Worm (Caenorhabditis elegans): ENCODE measurements around the gene Y17G9B.2.

- TF ChIP-seq unc-39 (tag; optimal IDR thresholded peaks at IDR 0.05) = no peak
- TF ChIP-seq R02D3.7 (tag; optimal IDR thresholded peaks at IDR 0.05) = no peak
- no peak for TF ChIP-seq unc-62 (GFP tag; optimal IDR thresholded peaks at IDR 0.05 in 1 of 2)
- TF ChIP-seq unc-62 (tag; optimal IDR thresholded peaks at IDR 0.05) = no peak
- TF ChIP-seq nhr-237 (tag; optimal IDR thresholded peaks at IDR 0.05) = no peak
- no peak for TF ChIP-seq Y5F2A.4 (GFP tag; optimal IDR thresholded peaks at IDR 0.05)
- no peak for TF ChIP-seq T26A8.4 (GFP tag; IDR thresholded peaks at IDR 0.05)
- no peak for TF ChIP-seq ces-1 (GFP tag; optimal IDR thresholded peaks at IDR 0.05)
- TF ChIP-seq snpc-4 (tag; optimal IDR thresholded peaks at IDR 0.05) = no peak
- TF ChIP-seq zfp-3 (GFP tag; conservative IDR thresholded peaks at IDR 0.05) = no peak
- TF ChIP-seq spr-1 (tag; optimal IDR thresholded peaks at IDR 0.05) = no peak
- TF ChIP-seq ztf-11 (tag; optimal IDR thresholded peaks at IDR 0.05) = no peak
- TF ChIP-seq hmg-1.1 (GFP tag; IDR thresholded peaks at IDR 0.05) = no peak
These were observed 38.5 kb downstream of the Y17G9B.2 start, which contains the start of gene dpf-7 for ce11 chrIV:4802494-4802893.

All from whole organism, L4 larva.